Worm (Caenorhabditis elegans) whole organism, L3 larva: ENCODE results near the gene dhhc-10.

ENCODE experiments used
- ZK546.5 ChIP-seq: sonication (generic microtip); optimal IDR thresholded peaks from 2 replicates; lab custom pipeline; 2017; ENCODE audit warnings: missing biosample characterization, missing genetic modification characterization
- ama-1 ChIP-seq: fragments of 150-350 bp; optimal IDR thresholded peaks from 2 replicates; lab custom pipeline; 2018
- ceh-28 ChIP-seq: fragments of 150-350 bp; optimal IDR thresholded peaks from 2 replicates; lab custom pipeline; 2014; ENCODE audit warnings: missing biosample characterization, missing genetic modification reagents, missing genetic modification characterization
- ceh-82 ChIP-seq: fragments of 150-350 bp; optimal IDR thresholded peaks from 2 replicates; lab custom pipeline; 2014; ENCODE audit warnings: missing biosample characterization, missing genetic modification characterization
- elt-1 ChIP-seq: fragments of 150-350 bp; optimal IDR thresholded peaks from 2 replicates; lab custom pipeline; 2014; ENCODE audit warnings: missing biosample characterization, missing genetic modification characterization
- elt-2 ChIP-seq: sonication (generic microtip); optimal IDR thresholded peaks from 2 replicates; lab custom pipeline; 2016; ENCODE audit warnings: missing genetic modification reagents, mild to moderate bottlenecking, missing genetic modification characterization, missing compliant biosample characterization
- elt-3 ChIP-seq, 3 experiments: fragments of 150-350 bp in 1 of 3; sonication (generic microtip) in 2 of 3; optimal IDR thresholded peaks; 2 replicates in 2 of 3; 4 replicates in 1 of 3; lab custom pipeline; 2014 to 2017; ENCODE audit warnings: missing biosample characterization in 3 of 3, missing genetic modification characterization in 3 of 3
- fkh-10 ChIP-seq: sonication (generic microtip); optimal IDR thresholded peaks from 2 replicates; lab custom pipeline; 2017; ENCODE audit warnings: missing biosample characterization, missing genetic modification reagents, missing genetic modification characterization
- hmg-11 ChIP-seq: sonication (generic microtip); optimal IDR thresholded peaks from 2 replicates; lab custom pipeline; 2016; ENCODE audit warnings: missing genetic modification characterization, missing compliant biosample characterization
- lin-39 ChIP-seq: fragments of 150-350 bp; optimal IDR thresholded peaks from 2 replicates; lab custom pipeline; 2018; ENCODE audit warnings: missing biosample characterization, missing genetic modification reagents, missing genetic modification characterization
- mml-1 ChIP-seq: fragments of 150-350 bp; sonication (generic microtip); optimal IDR thresholded peaks from 3 replicates; lab custom pipeline; 2014; ENCODE audit warnings: missing biosample characterization, missing genetic modification characterization
- nfya-1 ChIP-seq: sonication (generic microtip); optimal IDR thresholded peaks from 2 replicates; lab custom pipeline; 2017; ENCODE audit warnings: missing genetic modification characterization, mild to moderate bottlenecking, missing compliant biosample characterization, antibody characterized with exemption, moderate library complexity; ENCODE audit not compliant: insufficient read depth
- nhr-23 ChIP-seq: fragments of 150-350 bp; optimal IDR thresholded peaks from 2 replicates; lab custom pipeline; 2014; ENCODE audit warnings: missing biosample characterization, missing genetic modification reagents, missing genetic modification characterization
- nhr-25 ChIP-seq: sonication (generic microtip); optimal IDR thresholded peaks from 2 replicates; lab custom pipeline; 2017; ENCODE audit warnings: missing biosample characterization, missing genetic modification characterization
- nhr-43 ChIP-seq: sonication (generic microtip); optimal IDR thresholded peaks from 2 replicates; lab custom pipeline; 2016; ENCODE audit warnings: mild to moderate bottlenecking, missing genetic modification characterization, missing compliant biosample characterization; ENCODE audit not compliant: poor library complexity, severe bottlenecking
- nhr-67 ChIP-seq: fragments of 150-350 bp; optimal IDR thresholded peaks from 2 replicates; lab custom pipeline; 2014; ENCODE audit warnings: missing biosample characterization, missing genetic modification characterization
- pha-4 ChIP-seq: fragments of 150-350 bp; optimal IDR thresholded peaks from 2 replicates; lab custom pipeline; 2014; ENCODE audit warnings: missing biosample characterization, missing genetic modification reagents, missing genetic modification characterization
- pqm-1 ChIP-seq: fragments of 150-350 bp; optimal IDR thresholded peaks from 2 replicates; lab custom pipeline; 2017; ENCODE audit warnings: missing biosample characterization, missing genetic modification characterization, inconsistent platforms
- sea-2 ChIP-seq: fragments of 150-350 bp; sonication (generic microtip); optimal IDR thresholded peaks from 4 replicates; lab custom pipeline; 2014; ENCODE audit warnings: missing biosample characterization, missing genetic modification reagents, missing genetic modification characterization
- skn-1 ChIP-seq: fragments of 150-350 bp; optimal IDR thresholded peaks from 2 replicates; lab custom pipeline; 2014; ENCODE audit warnings: missing biosample characterization, missing genetic modification characterization
- snpc-4 ChIP-seq: fragments of 150-350 bp; optimal IDR thresholded peaks from 2 replicates; lab custom pipeline; 2014; ENCODE audit warnings: missing biosample characterization, missing genetic modification characterization
- unc-62 ChIP-seq: fragments of 150-350 bp; sonication (generic microtip); optimal IDR thresholded peaks from 4 replicates; lab custom pipeline; 2014; ENCODE audit warnings: missing biosample characterization, missing genetic modification reagents, missing genetic modification characterization
- zag-1 ChIP-seq: fragments of 150-350 bp; optimal IDR thresholded peaks from 2 replicates; lab custom pipeline; 2014; ENCODE audit warnings: missing biosample characterization, missing genetic modification characterization
- ztf-4 ChIP-seq: fragments of 150-350 bp; optimal IDR thresholded peaks from 2 replicates; lab custom pipeline; 2014; ENCODE audit warnings: missing biosample characterization, missing genetic modification characterization

dhhc-10 gene

ce11 chrX:4660268-4660880, 46.6 kb upstream of the dhhc-10 start, which contains the start of gene nhr-45:
Gene nhr-45, minus strand, starts transcription at chrX:4660318.
- TF ChIP-seq ZK546.5 (tag; lab: Kevin White, UChicago) (no peak), fkh-10 (peak; percentile 50), nhr-67 (tag; lab: Kevin White, UChicago) (no peak), elt-2 (tag; lab: Kevin White, UChicago) (peak; percentile 60), hmg-11 (tag; lab: Kevin White, UChicago) (no peak), elt-1 (tag; lab: Kevin White, UChicago) (no peak), pqm-1 (tag; lab: Kevin White, UChicago) (peak; percentile 73)

DNA sequence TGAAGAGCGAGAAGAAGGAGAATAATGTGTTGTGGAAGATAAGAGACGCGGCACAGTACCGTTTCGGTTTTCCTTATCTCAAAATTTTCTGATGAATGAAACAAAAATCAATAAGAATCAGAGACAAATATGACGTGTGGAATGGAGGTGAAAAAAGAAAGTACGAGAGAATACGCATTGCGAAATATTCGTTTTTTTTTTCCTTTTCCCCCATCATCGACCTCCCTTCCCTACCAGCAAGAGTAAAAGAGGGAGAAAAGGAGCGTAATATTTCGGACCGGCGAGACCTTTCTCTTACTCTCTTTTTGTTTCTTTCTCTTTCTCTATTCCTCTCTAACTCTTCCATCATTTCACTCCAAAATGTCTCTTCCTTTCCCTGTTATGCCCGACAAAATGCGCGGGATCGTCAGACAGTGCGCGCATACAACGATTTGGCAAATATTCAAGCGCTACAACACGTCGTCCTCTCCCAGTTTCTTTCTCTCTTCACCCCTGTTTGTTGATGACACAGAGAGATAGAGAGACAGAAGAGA, 44.6 kb upstream of the dhhc-10 start:
- no peak for TF ChIP-seq ztf-4 (tag; lab: Kevin White, UChicago)
- peak; percentile 75 for TF ChIP-seq nhr-25
- peak; percentile 29 for TF ChIP-seq hmg-11 (tag; lab: Kevin White, UChicago)
- peak; percentile 34 for TF ChIP-seq nfya-1 (tag; lab: Kevin White, UChicago)
- TF ChIP-seq nhr-43 (tag; lab: Kevin White, UChicago): peak; percentile 4
- TF ChIP-seq elt-2 (tag; lab: Kevin White, UChicago): peak; percentile 88
- peak; percentile 1 for TF ChIP-seq snpc-4 (tag; lab: Kevin White, UChicago)
- no peak for TF ChIP-seq unc-62 (GFP tag; lab: Kevin White, UChicago)
- peak; percentile 62 for TF ChIP-seq nhr-23 (tag; lab: Kevin White, UChicago)
- peak; percentile 61 for TF ChIP-seq ceh-28 (tag; lab: Kevin White, UChicago)
- TF ChIP-seq ama-1 (lab: Kevin White, UChicago): no peak
- peak; percentile 85 for TF ChIP-seq pha-4 (tag; lab: Kevin White, UChicago)
- TF ChIP-seq ZK546.5 (tag; lab: Kevin White, UChicago): no peak
- TF ChIP-seq zag-1 (tag; lab: Kevin White, UChicago): no peak
- peak; percentile 23 for TF ChIP-seq skn-1 (tag; lab: Kevin White, UChicago)
- no peak for TF ChIP-seq sea-2 (GFP tag; lab: Kevin White, UChicago)
- peak in 1 of 3 experiments; percentile 36 for TF ChIP-seq elt-3 (tag; optimal IDR thresholded peaks at IDR 0.05; lab: Kevin White, UChicago)
- peak; percentile 25 for TF ChIP-seq lin-39 (tag; lab: Kevin White, UChicago)
- TF ChIP-seq pqm-1 (tag; lab: Kevin White, UChicago): peak; percentile 81
- TF ChIP-seq, all 47 proteins: peak for 13

DNA sequence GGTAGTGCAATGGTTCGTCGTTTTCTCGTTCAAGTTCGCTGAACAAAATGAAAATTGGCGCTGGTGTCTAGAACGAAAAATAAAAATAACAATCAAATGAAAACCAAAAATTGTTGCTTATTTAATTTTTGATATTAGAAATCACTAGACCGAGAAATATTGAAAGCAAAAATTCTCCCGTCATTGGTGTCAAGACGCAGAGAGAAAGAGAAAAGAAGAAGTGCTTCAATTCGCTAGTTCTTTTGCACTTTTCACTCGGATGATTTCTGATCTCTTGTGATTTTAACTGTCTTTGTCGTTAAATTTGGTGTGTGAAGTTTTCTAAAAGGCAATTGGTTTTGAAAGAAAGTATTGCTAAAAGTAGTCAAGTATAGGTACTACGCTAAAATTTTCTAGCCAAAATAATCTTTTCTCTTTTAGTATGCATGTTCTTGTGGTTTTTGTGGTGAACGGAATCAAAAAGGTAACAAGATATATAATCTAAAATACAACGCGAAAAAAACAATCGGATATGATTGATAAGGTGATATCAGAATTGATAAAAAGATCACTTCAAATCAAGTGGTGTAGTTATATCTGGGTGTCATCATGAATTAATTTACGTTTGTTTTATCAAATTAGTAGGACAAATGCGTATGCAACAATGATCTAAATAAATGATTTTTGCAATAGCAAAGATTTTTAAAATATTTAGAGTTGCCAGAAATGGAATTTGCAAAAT, 43.9 kb upstream of the dhhc-10 start:
- TF ChIP-seq hmg-11 (tag; lab: Kevin White, UChicago): no peak
- peak; percentile 21 for TF ChIP-seq pqm-1 (tag; lab: Kevin White, UChicago)
- peak; percentile 5 for TF ChIP-seq elt-2 (tag; lab: Kevin White, UChicago)
- peak; percentile 33 for TF ChIP-seq nfya-1 (tag; lab: Kevin White, UChicago)
- TF ChIP-seq, all 47 proteins: peak for 3

DNA sequence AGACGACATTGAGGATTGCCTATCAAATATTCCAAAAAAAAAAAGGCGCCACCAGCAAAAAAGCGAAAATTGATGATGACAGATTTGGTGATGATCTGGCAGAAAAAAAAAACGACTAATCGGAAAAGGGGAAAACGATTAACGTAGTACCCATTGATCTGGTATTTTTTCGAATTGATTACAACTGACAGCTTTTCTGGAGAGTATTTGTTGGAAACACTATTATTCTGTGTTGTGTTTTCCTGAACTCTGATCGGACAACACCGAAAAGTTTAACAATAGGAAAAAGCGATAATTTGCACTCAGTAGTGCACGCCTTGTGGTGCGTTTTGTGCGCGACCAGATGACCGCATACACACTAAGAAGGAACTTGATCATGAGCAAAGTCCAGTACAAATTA, 42.3 kb upstream of the dhhc-10 start:
- no peak for TF ChIP-seq nhr-25
- TF ChIP-seq ceh-82 (tag; lab: Kevin White, UChicago): no peak

DNA sequence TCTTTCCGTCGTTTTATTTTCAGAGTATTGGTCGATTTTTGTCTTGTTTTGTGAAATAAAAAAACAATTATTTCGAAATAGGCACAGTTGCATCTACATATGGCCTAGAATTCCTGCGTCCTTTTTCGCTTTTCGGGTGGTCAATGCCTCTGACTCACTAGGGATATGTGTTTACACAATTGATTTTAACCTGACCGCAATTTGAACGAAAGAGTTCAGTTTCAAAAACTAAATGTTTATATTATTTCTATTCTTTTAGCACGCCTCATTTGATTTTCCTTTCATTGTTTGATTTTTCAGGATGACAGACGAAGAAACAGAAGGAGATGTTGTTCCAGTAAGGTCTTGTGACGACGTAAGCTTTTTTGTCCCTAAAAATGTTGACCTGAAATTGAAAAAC, 39.2 kb upstream of the dhhc-10 start, which contains the start of gene mfsd-12:
Gene mfsd-12, plus strand, starts transcription at position 301 of the 400 bp plus-strand sequence.
- TF ChIP-seq mml-1 (tag; lab: Kevin White, UChicago): no peak
- TF ChIP-seq pha-4 (tag; lab: Kevin White, UChicago): peak; percentile 7

DNA sequence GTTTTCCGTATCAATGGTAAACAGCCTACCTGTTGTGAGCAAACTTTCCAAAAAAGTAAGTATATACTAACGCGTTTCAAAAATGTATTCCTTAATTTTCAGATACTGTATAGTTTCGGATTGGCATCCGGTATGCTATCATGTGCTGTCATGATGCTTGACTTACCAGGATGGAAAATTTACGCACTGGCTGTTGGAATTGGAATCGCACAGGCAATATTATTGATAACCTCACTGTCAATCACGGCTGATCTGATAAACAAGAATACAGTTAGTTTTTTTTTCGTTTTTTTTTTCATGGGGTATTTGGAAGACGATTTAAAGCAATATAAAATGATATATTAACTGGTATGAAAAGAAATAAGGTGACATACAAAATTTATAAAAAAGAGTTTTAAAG, 35.1 kb upstream of the dhhc-10 start:
- TF ChIP-seq pqm-1 (tag; lab: Kevin White, UChicago) (no peak), ceh-28 (tag; lab: Kevin White, UChicago) (no peak), elt-2 (tag; lab: Kevin White, UChicago) (peak; percentile 48)
